Worm (Caenorhabditis elegans): ENCODE results near the gene clec-196.

The clec-196 gene

ce11 chrIV:17276705-17277458 is at the start of gene clec-196:
Gene clec-196, plus strand, starts transcription at chrIV:17276956.
- TF ChIP-seq pes-1 (GFP tag; IDR thresholded peaks at IDR 0.05) = no peak
- TF ChIP-seq tra-4 (tag; optimal IDR thresholded peaks at IDR 0.05) = no peak
- TF ChIP-seq ceh-36 (tag; optimal IDR thresholded peaks at IDR 0.05) = no peak
- TF ChIP-seq scrt-1 (GFP tag; IDR thresholded peaks at IDR 0.05) = no peak
- no peak for TF ChIP-seq F13C5.2 (tag; optimal IDR thresholded peaks at IDR 0.05)
- no peak for TF ChIP-seq sea-1 (GFP tag; conservative IDR thresholded peaks at IDR 0.05)
- no peak for TF ChIP-seq ets-7 (tag; optimal IDR thresholded peaks at IDR 0.05)
- no peak for TF ChIP-seq aly-1 (tag; optimal IDR thresholded peaks at IDR 0.05)
- no peak for TF ChIP-seq ama-1 (optimal IDR thresholded peaks at IDR 0.05)

ce11 chrIV:17230958-17231357 is 45.8 kb upstream of the clec-196 start, which contains the start of gene npr-32:
Gene npr-32, minus strand, starts transcription at chrIV:17231058.
- TF ChIP-seq sea-1 (GFP tag; conservative IDR thresholded peaks at IDR 0.05) (no peak), ets-7 (tag; optimal IDR thresholded peaks at IDR 0.05) (no peak), tbx-11 (GFP tag; IDR thresholded peaks at IDR 0.05) (no peak), pes-1 (GFP tag; IDR thresholded peaks at IDR 0.05) (no peak), hnd-1 (tag; optimal IDR thresholded peaks at IDR 0.05) (no peak), flt-1 (GFP tag; IDR thresholded peaks at IDR 0.05) (no peak), hmbx-1 (tag; optimal IDR thresholded peaks at IDR 0.05) (no peak), F13C5.2 (tag; optimal IDR thresholded peaks at IDR 0.05) (no peak), ceh-13 (GFP tag; optimal IDR thresholded peaks at IDR 0.05) (no peak), scrt-1 (GFP tag; IDR thresholded peaks at IDR 0.05) (no peak), B0310.2 (tag; optimal IDR thresholded peaks at IDR 0.05) (no peak), tbx-37 (GFP tag; conservative IDR thresholded peaks at IDR 0.05) (no peak), ama-1 (optimal IDR thresholded peaks at IDR 0.05) (no peak), tra-4 (tag; optimal IDR thresholded peaks at IDR 0.05) (no peak), aly-1 (tag; optimal IDR thresholded peaks at IDR 0.05) (no peak), hmg-4 (GFP tag; optimal IDR thresholded peaks at IDR 0.05) (no peak), ceh-36 (tag; optimal IDR thresholded peaks at IDR 0.05) (no peak)

- TF ChIP-seq ets-7 (tag; optimal IDR thresholded peaks at IDR 0.05) = no peak
- TF ChIP-seq scrt-1 (GFP tag; IDR thresholded peaks at IDR 0.05) = no peak
- TF ChIP-seq tra-4 (tag; optimal IDR thresholded peaks at IDR 0.05) = no peak
- TF ChIP-seq hnd-1 (tag; optimal IDR thresholded peaks at IDR 0.05) = no peak
- TF ChIP-seq tbx-37 (GFP tag; conservative IDR thresholded peaks at IDR 0.05) = no peak
- TF ChIP-seq F13C5.2 (tag; optimal IDR thresholded peaks at IDR 0.05) = no peak
- no peak for TF ChIP-seq tbx-11 (GFP tag; IDR thresholded peaks at IDR 0.05)
- TF ChIP-seq hmbx-1 (tag; optimal IDR thresholded peaks at IDR 0.05) = no peak
- no peak for TF ChIP-seq hmg-4 (GFP tag; optimal IDR thresholded peaks at IDR 0.05)
- no peak for TF ChIP-seq B0310.2 (tag; optimal IDR thresholded peaks at IDR 0.05)
- TF ChIP-seq flt-1 (GFP tag; IDR thresholded peaks at IDR 0.05) = no peak
- TF ChIP-seq pes-1 (GFP tag; IDR thresholded peaks at IDR 0.05) = no peak
- TF ChIP-seq ceh-36 (tag; optimal IDR thresholded peaks at IDR 0.05) = no peak
- TF ChIP-seq ceh-13 (GFP tag; optimal IDR thresholded peaks at IDR 0.05) = no peak
Observed at ce11 chrIV:17232899-17233298, 43.9 kb upstream of the clec-196 start.

ce11 chrIV:17233494-17233893 is 43.3 kb upstream of the clec-196 start:
- no peak for TF ChIP-seq B0310.2 (tag; optimal IDR thresholded peaks at IDR 0.05)
- no peak for TF ChIP-seq ets-7 (tag; optimal IDR thresholded peaks at IDR 0.05)

ce11 chrIV:17237029-17237428 is 39.7 kb upstream of the clec-196 start:
- TF ChIP-seq ceh-36 (tag; optimal IDR thresholded peaks at IDR 0.05) (no peak), hmbx-1 (tag; optimal IDR thresholded peaks at IDR 0.05) (no peak), scrt-1 (GFP tag; IDR thresholded peaks at IDR 0.05) (no peak), F13C5.2 (tag; optimal IDR thresholded peaks at IDR 0.05) (no peak), hmg-4 (GFP tag; optimal IDR thresholded peaks at IDR 0.05) (no peak), ets-7 (tag; optimal IDR thresholded peaks at IDR 0.05) (no peak), ama-1 (optimal IDR thresholded peaks at IDR 0.05) (no peak), sea-1 (GFP tag; conservative IDR thresholded peaks at IDR 0.05) (no peak), aly-1 (tag; optimal IDR thresholded peaks at IDR 0.05) (no peak), tbx-11 (GFP tag; IDR thresholded peaks at IDR 0.05) (no peak), flt-1 (GFP tag; IDR thresholded peaks at IDR 0.05) (no peak), hnd-1 (tag; optimal IDR thresholded peaks at IDR 0.05) (no peak), tbx-37 (GFP tag; conservative IDR thresholded peaks at IDR 0.05) (no peak), ceh-13 (GFP tag; optimal IDR thresholded peaks at IDR 0.05) (no peak), pes-1 (GFP tag; IDR thresholded peaks at IDR 0.05) (no peak)

- TF ChIP-seq ceh-13 (GFP tag; optimal IDR thresholded peaks at IDR 0.05) (no peak), aly-1 (tag; optimal IDR thresholded peaks at IDR 0.05) (no peak), pes-1 (GFP tag; IDR thresholded peaks at IDR 0.05) (no peak), ceh-36 (tag; optimal IDR thresholded peaks at IDR 0.05) (no peak)
Observed at ce11 chrIV:17238951-17239350, 37.8 kb upstream of the clec-196 start.

- TF ChIP-seq ceh-36 (tag; optimal IDR thresholded peaks at IDR 0.05) (no peak), hnd-1 (tag; optimal IDR thresholded peaks at IDR 0.05) (no peak), tra-4 (tag; optimal IDR thresholded peaks at IDR 0.05) (no peak), flt-1 (GFP tag; IDR thresholded peaks at IDR 0.05) (no peak), ets-7 (tag; optimal IDR thresholded peaks at IDR 0.05) (no peak), ama-1 (optimal IDR thresholded peaks at IDR 0.05) (no peak), sea-1 (GFP tag; conservative IDR thresholded peaks at IDR 0.05) (no peak), F13C5.2 (tag; optimal IDR thresholded peaks at IDR 0.05) (no peak), ceh-13 (GFP tag; optimal IDR thresholded peaks at IDR 0.05) (no peak)
Observed at ce11 chrIV:17245200-17245599, 31.6 kb upstream of the clec-196 start, which contains the start of gene ZK550.2. Gene ZK550.2, plus strand, starts transcription at chrIV:17245584.

- TF ChIP-seq tbx-37 (GFP tag; conservative IDR thresholded peaks at IDR 0.05) (no peak), flt-1 (GFP tag; IDR thresholded peaks at IDR 0.05) (no peak), sea-1 (GFP tag; conservative IDR thresholded peaks at IDR 0.05) (no peak), hnd-1 (tag; optimal IDR thresholded peaks at IDR 0.05) (no peak), pes-1 (GFP tag; IDR thresholded peaks at IDR 0.05) (no peak), aly-1 (tag; optimal IDR thresholded peaks at IDR 0.05) (no peak), hmbx-1 (tag; optimal IDR thresholded peaks at IDR 0.05) (no peak), F13C5.2 (tag; optimal IDR thresholded peaks at IDR 0.05) (no peak), tra-4 (tag; optimal IDR thresholded peaks at IDR 0.05) (no peak), scrt-1 (GFP tag; IDR thresholded peaks at IDR 0.05) (no peak), ceh-36 (tag; optimal IDR thresholded peaks at IDR 0.05) (no peak), B0310.2 (tag; optimal IDR thresholded peaks at IDR 0.05) (no peak), tbx-11 (GFP tag; IDR thresholded peaks at IDR 0.05) (no peak)
Observed at ce11 chrIV:17247184-17247583, 29.6 kb upstream of the clec-196 start.

Data from whole organism, early embryonic.